Worm (Caenorhabditis elegans) whole organism, mixed stage, embryonic: ENCODE data around the gene T20D4.19.

Experiments used
- M03D4.4 ChIP-seq: sonication (generic microtip); optimal IDR thresholded peaks from 2 replicates; lab custom pipeline; 2017; ENCODE audit warnings: mild to moderate bottlenecking, missing genetic modification characterization, missing compliant biosample characterization
- ceh-39 ChIP-seq: fragments of 150-350 bp; optimal IDR thresholded peaks from 2 replicates; lab custom pipeline; 2014; ENCODE audit warnings: missing biosample characterization, missing genetic modification characterization
- ceh-43 ChIP-seq: fragments of 200-800 bp; sonication (Bioruptor generic); optimal IDR thresholded peaks from 2 replicates; lab custom pipeline; 2018; ENCODE audit warnings: mild to moderate bottlenecking, missing genetic modification characterization, moderate library complexity, missing compliant biosample characterization
- ceh-83 ChIP-seq: fragments of 200-800 bp; sonication (Bioruptor generic); optimal IDR thresholded peaks from 2 replicates; lab custom pipeline; 2018; ENCODE audit warnings: mild to moderate bottlenecking, missing genetic modification characterization, missing compliant biosample characterization
- ces-1 ChIP-seq: fragments of 150-350 bp; optimal IDR thresholded peaks from 2 replicates; lab custom pipeline; 2014; ENCODE audit warnings: missing biosample characterization, missing genetic modification reagents, missing genetic modification characterization
- cnd-1 ChIP-seq: fragments of 200-800 bp; sonication (Bioruptor generic); optimal IDR thresholded peaks from 2 replicates; lab custom pipeline; 2018; ENCODE audit warnings: mild to moderate bottlenecking, missing genetic modification characterization, missing compliant biosample characterization
- drap-1 ChIP-seq: fragments of 200-800 bp; sonication (Bioruptor generic); optimal IDR thresholded peaks from 3 replicates; lab custom pipeline; 2018; ENCODE audit warnings: mild to moderate bottlenecking, missing genetic modification characterization, missing compliant biosample characterization
- elt-1 ChIP-seq: sonication (generic microtip); optimal IDR thresholded peaks from 2 replicates; lab custom pipeline; 2017; ENCODE audit warnings: missing genetic modification characterization, mild to moderate bottlenecking, missing compliant biosample characterization, antibody characterized with exemption, moderate library complexity, borderline replicate concordance; ENCODE audit not compliant: insufficient read depth
- flh-1 ChIP-seq: fragments of 200-800 bp; sonication (Bioruptor generic); optimal IDR thresholded peaks from 2 replicates; lab custom pipeline; 2018; ENCODE audit warnings: mild to moderate bottlenecking, missing genetic modification characterization, moderate library complexity, missing compliant biosample characterization
- ham-2 ChIP-seq: fragments of 200-800 bp; sonication (Bioruptor generic); optimal IDR thresholded peaks from 2 replicates; lab custom pipeline; 2018; ENCODE audit warnings: mild to moderate bottlenecking, missing genetic modification characterization, missing compliant biosample characterization
- hlh-1 ChIP-seq: fragments of 150-350 bp; optimal IDR thresholded peaks from 2 replicates; lab custom pipeline; 2014; ENCODE audit warnings: missing biosample characterization, missing genetic modification reagents, missing genetic modification characterization
- lin-13 ChIP-seq: fragments of 150-350 bp; optimal IDR thresholded peaks from 2 replicates; lab custom pipeline; 2014; ENCODE audit warnings: missing biosample characterization, missing genetic modification characterization
- lin-32 ChIP-seq: fragments of 200-800 bp; sonication (Bioruptor generic); optimal IDR thresholded peaks from 2 replicates; lab custom pipeline; 2018; ENCODE audit warnings: mild to moderate bottlenecking, missing genetic modification characterization, missing compliant biosample characterization
- lsy-2 ChIP-seq: fragments of 150-350 bp; optimal IDR thresholded peaks from 2 replicates; lab custom pipeline; 2014; ENCODE audit warnings: missing biosample characterization, missing genetic modification characterization
- mab-5 ChIP-seq: fragments of 150-350 bp; optimal IDR thresholded peaks from 2 replicates; lab custom pipeline; 2014; ENCODE audit warnings: missing biosample characterization, missing genetic modification characterization
- mep-1 ChIP-seq: fragments of 150-350 bp; optimal IDR thresholded peaks from 2 replicates; lab custom pipeline; 2017; ENCODE audit warnings: missing biosample characterization, missing genetic modification reagents, missing genetic modification characterization, inconsistent platforms
- mls-2 ChIP-seq: sonication (generic microtip); optimal IDR thresholded peaks from 2 replicates; lab custom pipeline; 2016; ENCODE audit warnings: mild to moderate bottlenecking, missing genetic modification characterization, moderate library complexity, missing compliant biosample characterization
- nhr-12 ChIP-seq: fragments of 150-350 bp; optimal IDR thresholded peaks from 2 replicates; lab custom pipeline; 2014; ENCODE audit warnings: missing biosample characterization, missing genetic modification characterization
- nhr-2 ChIP-seq: fragments of 150-350 bp; optimal IDR thresholded peaks from 2 replicates; lab custom pipeline; 2014; ENCODE audit warnings: missing biosample characterization, missing genetic modification characterization
- nhr-237 ChIP-seq: fragments of 150-350 bp; optimal IDR thresholded peaks from 2 replicates; lab custom pipeline; 2014; ENCODE audit warnings: missing biosample characterization, missing genetic modification characterization
- nhr-28 ChIP-seq: fragments of 150-350 bp; optimal IDR thresholded peaks from 2 replicates; lab custom pipeline; 2014; ENCODE audit warnings: missing biosample characterization, missing genetic modification characterization
- nhr-76 ChIP-seq: sonication (generic microtip); optimal IDR thresholded peaks from 2 replicates; lab custom pipeline; 2017; ENCODE audit warnings: missing biosample characterization, missing genetic modification characterization
- pha-4 ChIP-seq: fragments of 150-350 bp; optimal IDR thresholded peaks from 2 replicates; lab custom pipeline; 2018; ENCODE audit warnings: missing biosample characterization, missing genetic modification reagents, missing genetic modification characterization
- sem-2 ChIP-seq: fragments of 200-800 bp; sonication (Bioruptor generic); optimal IDR thresholded peaks from 2 replicates; lab custom pipeline; 2018; ENCODE audit warnings: mild to moderate bottlenecking, missing genetic modification characterization, missing compliant biosample characterization
- snpc-4 ChIP-seq: fragments of 150-350 bp; optimal IDR thresholded peaks from 2 replicates; lab custom pipeline; 2014; ENCODE audit warnings: missing biosample characterization, missing genetic modification characterization
- sptf-1 ChIP-seq: sonication (generic microtip); optimal IDR thresholded peaks from 2 replicates; lab custom pipeline; 2017; ENCODE audit warnings: mild to moderate bottlenecking, missing genetic modification characterization, moderate library complexity, missing compliant biosample characterization
- tbx-8 ChIP-seq: fragments of 200-800 bp; sonication (Bioruptor generic); optimal IDR thresholded peaks from 2 replicates; lab custom pipeline; 2018; ENCODE audit warnings: mild to moderate bottlenecking, missing genetic modification characterization, moderate library complexity, missing compliant biosample characterization
- unc-120 ChIP-seq: sonication (generic microtip); optimal IDR thresholded peaks from 2 replicates; lab custom pipeline; 2017; ENCODE audit warnings: missing genetic modification characterization, missing compliant biosample characterization; ENCODE audit not compliant: poor library complexity, severe bottlenecking
- unc-39 ChIP-seq: fragments of 150-350 bp; optimal IDR thresholded peaks from 2 replicates; lab custom pipeline; 2014; ENCODE audit warnings: missing biosample characterization, missing genetic modification characterization
- zip-8 ChIP-seq: fragments of 150-350 bp; optimal IDR thresholded peaks from 2 replicates; lab custom pipeline; 2014; ENCODE audit warnings: missing biosample characterization, missing genetic modification characterization
- ztf-11 ChIP-seq: fragments of 150-350 bp; optimal IDR thresholded peaks from 2 replicates; lab custom pipeline; 2014; ENCODE audit warnings: missing biosample characterization, missing genetic modification characterization

Gene T20D4.19

DNA sequence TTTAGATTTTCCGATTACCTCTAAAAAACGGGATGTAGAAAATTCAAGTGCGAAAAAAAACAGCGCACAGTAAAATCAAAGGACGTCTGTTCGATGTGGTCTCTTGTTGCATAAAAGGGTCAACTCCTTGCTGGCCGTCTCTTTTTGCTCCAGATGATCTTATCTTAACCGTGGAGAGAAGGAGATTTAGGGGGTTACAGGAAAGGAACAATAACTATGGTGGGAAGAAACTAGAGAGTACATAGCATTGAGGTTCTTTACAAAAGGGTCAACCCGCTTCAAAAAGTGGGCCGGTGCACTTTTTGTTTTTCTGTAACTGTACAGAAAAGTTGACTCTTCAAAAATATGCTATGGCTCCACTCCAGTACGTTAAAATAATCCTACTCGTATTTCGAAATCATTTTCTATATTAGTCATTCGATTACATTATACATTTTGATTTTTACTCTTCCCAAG is at the start of gene T20D4.19, which contains the start of gene srj-9:
Gene T20D4.19 (minus strand): TSS at position 101 of the 456 bp plus-strand sequence.
Gene srj-9 (plus strand): TSS at position 406 of the 456 bp plus-strand sequence.
- TF ChIP-seq cnd-1 (tag; lab: Kevin White, UChicago) (no peak), nhr-76 (tag; lab: Kevin White, UChicago) (no peak), ztf-11 (no peak), zip-8 (no peak), ceh-39 (tag; lab: Kevin White, UChicago) (no peak), nhr-2 (tag; lab: Kevin White, UChicago) (peak; percentile 31), hlh-1 (tag; lab: Kevin White, UChicago) (no peak), M03D4.4 (tag; lab: Kevin White, UChicago) (no peak), sptf-1 (tag; lab: Kevin White, UChicago) (no peak)

ce11 chrV:3480346-3480745 is 48.9 kb upstream of the T20D4.19 start, which contains the start of gene srbc-30:
srbc-30 (minus strand) TSS chrV:3480446.
- TF ChIP-seq ceh-83 (GFP tag; lab: Kevin White, UChicago) (no peak), mep-1 (tag; lab: Kevin White, UChicago) (no peak), sptf-1 (tag; lab: Kevin White, UChicago) (no peak), ceh-43 (GFP tag; lab: Kevin White, UChicago) (no peak), ces-1 (GFP tag; lab: Kevin White, UChicago) (no peak), nhr-2 (tag; lab: Kevin White, UChicago) (no peak), lin-32 (GFP tag; lab: Kevin White, UChicago) (no peak)

ce11 chrV:3477496-3477895 is 46.1 kb upstream of the T20D4.19 start, which contains the start of gene srbc-31:
srbc-31 (minus strand) TSS chrV:3477596.
- TF ChIP-seq sptf-1 (tag; lab: Kevin White, UChicago) (no peak), nhr-2 (tag; lab: Kevin White, UChicago) (no peak), mep-1 (tag; lab: Kevin White, UChicago) (no peak), flh-1 (no peak), hlh-1 (tag; lab: Kevin White, UChicago) (no peak), lin-13 (tag; lab: Kevin White, UChicago) (no peak), lsy-2 (no peak), nhr-12 (tag; lab: Kevin White, UChicago) (no peak), ceh-83 (GFP tag; lab: Kevin White, UChicago) (no peak), mab-5 (tag; lab: Kevin White, UChicago) (no peak), ceh-43 (GFP tag; lab: Kevin White, UChicago) (no peak), snpc-4 (no peak), zip-8 (no peak), lin-32 (GFP tag; lab: Kevin White, UChicago) (no peak)

DNA sequence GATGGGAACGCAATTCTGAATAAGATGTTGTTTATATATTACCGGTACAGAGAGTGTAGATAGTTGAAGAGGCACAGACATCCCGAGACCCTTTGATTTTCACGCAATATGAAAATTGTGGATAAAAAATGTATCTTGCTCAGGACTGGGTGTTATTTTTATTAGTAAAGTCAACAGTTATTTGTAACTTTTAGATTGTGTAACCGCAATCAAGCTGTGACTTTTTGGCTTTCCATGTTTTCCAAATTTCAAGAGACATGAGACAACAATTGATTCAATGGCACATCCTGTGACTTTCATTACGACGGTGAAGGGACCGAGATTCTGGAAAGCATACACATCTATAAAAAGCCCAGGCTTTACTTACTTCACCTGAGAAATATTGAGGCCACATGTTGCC is 44.8 kb upstream of the T20D4.19 start:
- TF ChIP-seq nhr-28 (tag; lab: Kevin White, UChicago) (no peak), tbx-8 (GFP tag; lab: Kevin White, UChicago) (no peak), snpc-4 (no peak), nhr-2 (tag; lab: Kevin White, UChicago) (no peak), mep-1 (tag; lab: Kevin White, UChicago) (no peak)

DNA sequence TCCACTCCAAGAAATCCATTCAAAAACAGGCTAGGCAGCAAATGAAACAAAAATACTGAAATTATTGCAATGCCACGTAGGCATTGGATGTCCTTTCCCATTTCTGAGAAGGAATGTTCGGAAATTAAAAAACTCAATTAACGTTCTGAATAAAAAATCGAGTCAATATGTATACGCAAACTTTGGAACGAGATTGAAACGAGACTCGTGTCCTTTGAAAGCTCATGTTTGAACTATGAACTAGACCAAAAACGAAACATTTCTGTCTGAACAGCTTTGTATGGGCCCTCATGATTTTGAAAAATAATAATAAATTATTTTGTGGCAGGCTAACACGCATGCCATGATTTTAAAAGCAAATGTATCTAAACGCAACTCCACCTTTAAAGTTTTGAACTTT is 43.6 kb upstream of the T20D4.19 start, which contains the start of gene oac-2:
Gene oac-2 (minus strand): TSS at position 101 of the 400 bp plus-strand sequence.
- TF ChIP-seq M03D4.4 (tag; lab: Kevin White, UChicago) (no peak), mep-1 (tag; lab: Kevin White, UChicago) (no peak), lin-13 (tag; lab: Kevin White, UChicago) (no peak), ham-2 (no peak), ztf-11 (no peak), hlh-1 (tag; lab: Kevin White, UChicago) (no peak), nhr-76 (tag; lab: Kevin White, UChicago) (no peak), drap-1 (no peak), unc-39 (tag; lab: Kevin White, UChicago) (no peak), pha-4 (tag; lab: Kevin White, UChicago) (no peak), ceh-43 (GFP tag; lab: Kevin White, UChicago) (no peak)

ce11 chrV:3470782-3471181 is 39.3 kb upstream of the T20D4.19 start, which contains the start of gene srbc-29:
srbc-29 (minus strand) TSS chrV:3470882.
- no peak for TF ChIP-seq lin-32 (GFP tag; lab: Kevin White, UChicago)
- TF ChIP-seq unc-120 (tag; lab: Kevin White, UChicago): no peak
- no peak for TF ChIP-seq sem-2 (GFP tag; lab: Kevin White, UChicago)
- TF ChIP-seq lsy-2: no peak
- TF ChIP-seq mls-2: no peak
- TF ChIP-seq flh-1: no peak
- TF ChIP-seq nhr-237 (tag; lab: Kevin White, UChicago): no peak
- no peak for TF ChIP-seq nhr-12 (tag; lab: Kevin White, UChicago)
- no peak for TF ChIP-seq zip-8
- TF ChIP-seq ham-2: no peak
- no peak for TF ChIP-seq hlh-1 (tag; lab: Kevin White, UChicago)
- TF ChIP-seq elt-1: no peak
- no peak for TF ChIP-seq nhr-28 (tag; lab: Kevin White, UChicago)
- TF ChIP-seq M03D4.4 (tag; lab: Kevin White, UChicago): no peak
- no peak for TF ChIP-seq nhr-2 (tag; lab: Kevin White, UChicago)
